Worm (Caenorhabditis elegans): ENCODE results near the gene F08D12.7.
A peak's percentile ranks its signal among the peaks of the same experiment; 100 is the strongest.

F08D12.7 gene

ce11 chrII:2802804-2803586 is 34.1 kb upstream of the F08D12.7 start (continued):
- TF ChIP-seq nhr-10 (tag; optimal IDR thresholded peaks at IDR 0.05) (no peak), F49E8.2 (tag; optimal IDR thresholded peaks at IDR 0.05; ENCODE audit: borderline replicate concordance) (no peak), nhr-102 (tag; optimal IDR thresholded peaks at IDR 0.05) (peak; percentile 40), daf-16 (GFP tag; optimal IDR thresholded peaks at IDR 0.05) (no peak), daf-16 (tag; optimal IDR thresholded peaks at IDR 0.05) (peak; percentile 54), zip-2 (tag; optimal IDR thresholded peaks at IDR 0.05) (no peak), cey-2 (tag; optimal IDR thresholded peaks at IDR 0.05; ENCODE audit: borderline replicate concordance, insufficient read depth) (peak; percentile 3), D1046.2 (GFP tag; IDR thresholded peaks at IDR 0.05) (no peak), ceh-20 (GFP tag; IDR thresholded peaks at IDR 0.05) (no peak)

- TF ChIP-seq lin-1 (GFP tag; IDR thresholded peaks at IDR 0.05) (no peak), lim-7 (GFP tag; IDR thresholded peaks at IDR 0.05) (no peak), nhr-41 (GFP tag; IDR thresholded peaks at IDR 0.05) (no peak), unc-62 (GFP tag; optimal IDR thresholded peaks at IDR 0.05 in 1 of 2) (peak in 1 of 2 experiments; percentile 55), unc-62 (tag; optimal IDR thresholded peaks at IDR 0.05) (no peak), set-16 (GFP tag; IDR thresholded peaks at IDR 0.05) (peak; percentile 54)
Observed at ce11 chrII:2801764-2802163, 32.8 kb upstream of the F08D12.7 start.

ce11 chrII:2800550-2801233 is 31.8 kb upstream of the F08D12.7 start, which contains the start of gene nhr-119:
Gene nhr-119 (minus strand): TSS chrII:2800600.
- no peak for TF ChIP-seq Y105C5A.15 (GFP tag; IDR thresholded peaks at IDR 0.05)
- no peak for TF ChIP-seq nhr-111 (GFP tag; optimal IDR thresholded peaks at IDR 0.05)
- TF ChIP-seq egl-43 (GFP tag; IDR thresholded peaks at IDR 0.05), result no peak
- TF ChIP-seq ama-1 (optimal IDR thresholded peaks at IDR 0.05), result no peak
- TF ChIP-seq lin-13 (GFP tag; optimal IDR thresholded peaks at IDR 0.05), result peak; percentile 6
- no peak for TF ChIP-seq lir-3 (tag; optimal IDR thresholded peaks at IDR 0.05)
- TF ChIP-seq zfp-3 (GFP tag; conservative IDR thresholded peaks at IDR 0.05), result no peak
- TF ChIP-seq zag-1 (tag; optimal IDR thresholded peaks at IDR 0.05), result no peak
- TF ChIP-seq mdt-29 (GFP tag; IDR thresholded peaks at IDR 0.05), result 0 out of 2 replicates have a peak, but pooled peaks have one; percentile 31
- peak; percentile 38 for TF ChIP-seq fos-1 (tag; optimal IDR thresholded peaks at IDR 0.05)
- peak; percentile 12 for TF ChIP-seq rbr-2 (tag; optimal IDR thresholded peaks at IDR 0.05)
- no peak for TF ChIP-seq ceh-32 (tag; optimal IDR thresholded peaks at IDR 0.05; ENCODE audit: poor library complexity)
- peak; percentile 68 for TF ChIP-seq mes-2 (tag; optimal IDR thresholded peaks at IDR 0.05; ENCODE audit: poor library complexity, severe bottlenecking)
- no peak for TF ChIP-seq ctbp-1 (GFP tag; IDR thresholded peaks at IDR 0.05)
- no peak for TF ChIP-seq nhr-76 (tag; optimal IDR thresholded peaks at IDR 0.05)
- TF ChIP-seq lin-1 (GFP tag; IDR thresholded peaks at IDR 0.05), result peak; percentile 74
- TF ChIP-seq hlh-11 (tag; optimal IDR thresholded peaks at IDR 0.05), result peak; percentile 93
- TF ChIP-seq hlh-30 (tag; optimal IDR thresholded peaks at IDR 0.05; ENCODE audit: insufficient read depth), result peak; percentile 73
- TF ChIP-seq zfp-2 (tag; optimal IDR thresholded peaks at IDR 0.05), result no peak
- TF ChIP-seq saeg-2 (GFP tag; IDR thresholded peaks at IDR 0.05), result no peak
- TF ChIP-seq zip-2 (tag; optimal IDR thresholded peaks at IDR 0.05), result no peak
- no peak for TF ChIP-seq lin-29 (GFP tag; IDR thresholded peaks at IDR 0.05)
- no peak for TF ChIP-seq ztf-7 (tag; optimal IDR thresholded peaks at IDR 0.05)
- peak; percentile 47 for TF ChIP-seq duxl-1 (tag; optimal IDR thresholded peaks at IDR 0.05; ENCODE audit: poor library complexity)
- no peak for TF ChIP-seq ztf-11 (tag; optimal IDR thresholded peaks at IDR 0.05)
- peak; percentile 56 for TF ChIP-seq spr-1 (tag; optimal IDR thresholded peaks at IDR 0.05)
- TF ChIP-seq sdz-12 (GFP tag; optimal IDR thresholded peaks at IDR 0.05), result no peak
- TF ChIP-seq hmg-1.1 (GFP tag; IDR thresholded peaks at IDR 0.05), result peak; percentile 59
- no peak for TF ChIP-seq vab-7 (GFP tag; IDR thresholded peaks at IDR 0.05)
- TF ChIP-seq dmd-9 (GFP tag; IDR thresholded peaks at IDR 0.05), result no peak
- TF ChIP-seq ceh-82 (tag; optimal IDR thresholded peaks at IDR 0.05), result no peak
- TF ChIP-seq nhr-41 (GFP tag; IDR thresholded peaks at IDR 0.05), result no peak
- no peak for TF ChIP-seq skn-1 (tag; optimal IDR thresholded peaks at IDR 0.05)
- peak; percentile 74 for TF ChIP-seq T26A8.4 (GFP tag; IDR thresholded peaks at IDR 0.05)

Data from whole organism, L4 larva.